Fruit fly (Drosophila melanogaster) whole organism, embryonic: ENCODE measurements around the gene CG4730.

Experiments
- CG10274 ChIP-seq: fragments of 200-800 bp; sonication (Bioruptor generic); optimal IDR thresholded peaks from 3 replicates; lab custom pipeline; 2017; ENCODE audit warnings: missing biosample characterization, mild to moderate bottlenecking, missing genetic modification characterization
- CG18619 ChIP-seq: fragments of 200-800 bp; sonication (Bioruptor generic); optimal IDR thresholded peaks from 3 replicates; lab custom pipeline; 2017; ENCODE audit warnings: missing biosample characterization, mild to moderate bottlenecking, missing genetic modification characterization
- CG3407 ChIP-seq: fragments of 200-800 bp; sonication (Bioruptor generic); optimal IDR thresholded peaks from 2 replicates; lab custom pipeline; 2018; ENCODE audit warnings: missing biosample characterization, mild to moderate bottlenecking, missing genetic modification characterization
- Med ChIP-seq: fragments of 200-800 bp; sonication (Bioruptor generic); peaks from one replicate; lab custom pipeline; 2016; ENCODE audit warnings: missing biosample characterization, missing genetic modification characterization, mild to moderate bottlenecking, inconsistent platforms, moderate library complexity
- hth ChIP-seq: fragments of >200 bp; optimal IDR thresholded peaks from 2 replicates; lab custom pipeline; 2017; ENCODE audit warnings: inconsistent platforms
- lbe ChIP-seq: fragments of 200-800 bp; sonication (Bioruptor generic); optimal IDR thresholded peaks from 2 replicates; lab custom pipeline; 2016; ENCODE audit warnings: missing biosample characterization, mild to moderate bottlenecking, missing genetic modification characterization

DNA sequence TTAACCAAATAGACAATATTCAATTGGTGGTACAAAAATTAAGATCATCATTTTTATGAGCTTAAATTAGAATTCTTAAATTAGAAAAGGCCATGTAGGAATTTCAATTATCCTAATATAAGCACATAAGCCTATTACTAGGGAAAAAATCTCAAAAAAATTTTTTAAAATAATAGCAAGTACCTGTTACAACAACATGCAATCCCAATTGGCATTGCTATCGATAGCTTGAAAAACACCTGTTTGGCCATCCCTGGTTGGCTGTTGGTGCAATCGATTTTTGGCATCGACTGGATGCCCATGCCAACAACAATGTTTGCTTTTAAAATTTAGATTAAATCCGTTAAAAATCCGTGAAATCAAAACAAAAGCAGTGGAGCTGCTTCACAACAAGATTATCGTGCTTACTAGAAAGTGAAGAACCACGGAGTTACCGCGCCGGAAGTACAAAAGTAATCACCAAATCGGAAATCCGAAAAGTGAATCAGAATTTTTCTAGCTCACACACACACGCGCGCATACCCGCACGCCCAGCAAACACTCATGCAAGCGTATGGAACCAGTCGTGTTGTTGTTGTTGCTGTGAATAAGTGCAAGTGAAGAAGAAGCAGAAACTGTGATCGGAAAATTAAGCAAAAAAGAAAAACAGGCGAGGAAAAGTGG lies 16.8 kb downstream of the CG4730 start, which contains the start of gene RASSF8:
- TF ChIP-seq lbe (GFP tag; lab: Kevin White, UChicago) (no peak), CG18619 (no peak), CG3407 (GFP tag; lab: Kevin White, UChicago) (no peak), hth (no peak), CG10274 (GFP tag; lab: Kevin White, UChicago) (no peak), Med (GFP tag; lab: Kevin White, UChicago) (peak; percentile 79)
